Worm (Caenorhabditis elegans) whole organism, L4/young adult: ENCODE data around the gene W02B3.4.

Experiments used
- W03F9.2 ChIP-seq: fragments of 150-350 bp; optimal IDR thresholded peaks from 2 replicates; lab custom pipeline; 2014; ENCODE audit warnings: missing biosample characterization, missing genetic modification characterization
- dao-5 ChIP-seq: sonication (generic microtip); optimal IDR thresholded peaks from 2 replicates; lab custom pipeline; 2016; ENCODE audit warnings: missing genotype, missing genetic modification characterization, moderate library complexity, missing compliant biosample characterization
- him-1 ChIP-seq: sonication (generic microtip); optimal IDR thresholded peaks from 2 replicates; lab custom pipeline; 2016; ENCODE audit warnings: missing genotype, missing genetic modification reagents, missing genetic modification characterization, missing compliant biosample characterization

ce11 chrIII:641759-642158 lies 41.5 kb downstream of the W02B3.4 start, which contains the start of gene W06E11.1:
- TF ChIP-seq him-1 (no peak), dao-5 (no peak), W03F9.2 (tag; lab: Kevin White, UChicago) (no peak)
